Worm (Caenorhabditis elegans) whole organism, young adult: Measurements from ENCODE around the gene Y70C5A.3.
A peak's percentile ranks its signal among the peaks of the same experiment; 100 is the strongest.

Experiments
- efl-1 ChIP-seq: fragments of 150-350 bp; optimal IDR thresholded peaks from 2 replicates; lab custom pipeline; 2014; ENCODE audit warnings: missing biosample characterization, missing genetic modification reagents, missing genetic modification characterization
- egl-44 ChIP-seq: fragments of 200-800 bp; sonication (Bioruptor generic); IDR thresholded peaks from 2 replicates; pipeline ENCODE4 v1.3.6; 2022; ENCODE audit warnings: missing genetic modification reagents, missing genetic modification characterization, missing compliant biosample characterization
- hlh-12 ChIP-seq: sonication (generic microtip); optimal IDR thresholded peaks from 2 replicates; lab custom pipeline; 2016; ENCODE audit warnings: missing genetic modification characterization, missing compliant biosample characterization
- madf-3 ChIP-seq: fragments of 200-800 bp; sonication (Bioruptor generic); IDR thresholded peaks from 2 replicates; pipeline ENCODE4 v1.3.6; 2022; ENCODE audit warnings: missing genetic modification reagents, missing genetic modification characterization, missing compliant biosample characterization
- nhr-179 ChIP-seq: sonication (generic microtip); optimal IDR thresholded peaks from 2 replicates; lab custom pipeline; 2016; ENCODE audit warnings: mild to moderate bottlenecking, missing genetic modification characterization, missing compliant biosample characterization
- nhr-90 ChIP-seq: sonication (generic microtip); optimal IDR thresholded peaks from 2 replicates; lab custom pipeline; 2016; ENCODE audit warnings: missing genotype, mild to moderate bottlenecking, missing genetic modification characterization, missing compliant biosample characterization
- repo-1 ChIP-seq: sonication (generic microtip); optimal IDR thresholded peaks from 2 replicates; lab custom pipeline; 2017; ENCODE audit warnings: mild to moderate bottlenecking, missing genetic modification characterization, missing compliant biosample characterization
- tlf-1 ChIP-seq: fragments of 200-800 bp; sonication (Bioruptor generic); optimal IDR thresholded peaks from 2 replicates; lab custom pipeline; 2018; ENCODE audit warnings: mild to moderate bottlenecking, missing genetic modification characterization, missing compliant biosample characterization

ce11 chrV:16645201-16645940, 24.6 kb upstream of the Y70C5A.3 start, which contains the start of gene W06G6.17:
- no peak for TF ChIP-seq repo-1 (tag; lab: Kevin White, UChicago)
- TF ChIP-seq nhr-90 (tag; lab: Kevin White, UChicago), result peak; percentile 48
- no peak for TF ChIP-seq efl-1
- no peak for TF ChIP-seq egl-44 (GFP tag; lab: Robert Waterston, UW)
- no peak for TF ChIP-seq nhr-179 (tag; lab: Kevin White, UChicago)
- TF ChIP-seq hlh-12 (tag; lab: Kevin White, UChicago), result no peak
- no peak for TF ChIP-seq madf-3 (GFP tag; lab: Robert Waterston, UW)
- TF ChIP-seq tlf-1 (GFP tag; lab: Kevin White, UChicago), result no peak
